Worm (Caenorhabditis elegans) whole organism, L2 larva: ENCODE measurements around the gene F42A9.8.

Experiments
- C34F6.9 ChIP-seq: fragments of 150-350 bp; optimal IDR thresholded peaks from 2 replicates; lab custom pipeline; 2014; ENCODE audit warnings: missing biosample characterization, missing genetic modification characterization
- F13H6.1 ChIP-seq: sonication (generic microtip); optimal IDR thresholded peaks from 2 replicates; lab custom pipeline; 2016; ENCODE audit warnings: missing genetic modification characterization, missing compliant biosample characterization
- R02D3.7 ChIP-seq: fragments of 150-350 bp; optimal IDR thresholded peaks from 2 replicates; lab custom pipeline; 2014; ENCODE audit warnings: missing biosample characterization, missing genetic modification characterization
- alr-1 ChIP-seq: fragments of 150-350 bp; optimal IDR thresholded peaks from 2 replicates; lab custom pipeline; 2014; ENCODE audit warnings: missing biosample characterization, missing genetic modification characterization
- ceh-16 ChIP-seq: fragments of 150-350 bp; optimal IDR thresholded peaks from 2 replicates; lab custom pipeline; 2014; ENCODE audit warnings: missing biosample characterization, missing genetic modification characterization
- crh-2 ChIP-seq: sonication (generic microtip); optimal IDR thresholded peaks from 2 replicates; lab custom pipeline; 2017; ENCODE audit warnings: missing biosample characterization, missing genetic modification characterization
- dmd-4 ChIP-seq: sonication (generic microtip); optimal IDR thresholded peaks from 2 replicates; lab custom pipeline; 2017; ENCODE audit warnings: missing biosample characterization, missing genetic modification characterization
- elt-1 ChIP-seq: fragments of 150-350 bp; optimal IDR thresholded peaks from 2 replicates; lab custom pipeline; 2014; ENCODE audit warnings: missing biosample characterization, missing genetic modification characterization
- fos-1 ChIP-seq: fragments of 150-350 bp; optimal IDR thresholded peaks from 2 replicates; lab custom pipeline; 2014; ENCODE audit warnings: missing biosample characterization, missing genetic modification characterization
- gmeb-1 ChIP-seq: fragments of 150-350 bp; optimal IDR thresholded peaks from 2 replicates; lab custom pipeline; 2014; ENCODE audit warnings: missing biosample characterization, missing genetic modification characterization
- lin-11 ChIP-seq: fragments of 150-350 bp; sonication (generic microtip); optimal IDR thresholded peaks from 2 replicates; lab custom pipeline; 2014; ENCODE audit warnings: missing biosample characterization, missing genetic modification characterization, inconsistent platforms, mixed read lengths
- lsy-2 ChIP-seq, 2 experiments: fragments of 150-350 bp in 1 of 2; sonication (generic microtip) in 1 of 2; optimal IDR thresholded peaks; 2 replicates each; lab custom pipeline; 2014 to 2017; ENCODE audit warnings: missing biosample characterization in 2 of 2, missing genetic modification characterization in 2 of 2
- mab-5 ChIP-seq: fragments of 150-350 bp; optimal IDR thresholded peaks from 2 replicates; lab custom pipeline; 2014; ENCODE audit warnings: missing biosample characterization, missing genetic modification characterization
- mdl-1 ChIP-seq, 2 experiments: fragments of 150-350 bp in 1 of 2; sonication (generic microtip) in 1 of 2; optimal IDR thresholded peaks; 2 replicates each; lab custom pipeline; 2017; ENCODE audit warnings: missing biosample characterization in 2 of 2, missing genetic modification characterization in 2 of 2
- nhr-10 ChIP-seq: sonication (generic microtip); optimal IDR thresholded peaks from 2 replicates; lab custom pipeline; 2017; ENCODE audit warnings: missing biosample characterization, missing genetic modification characterization
- nhr-12 ChIP-seq: fragments of 150-350 bp; optimal IDR thresholded peaks from 2 replicates; lab custom pipeline; 2014; ENCODE audit warnings: missing biosample characterization, missing genetic modification characterization
- nhr-129 ChIP-seq: fragments of 150-350 bp; optimal IDR thresholded peaks from 2 replicates; lab custom pipeline; 2014; ENCODE audit warnings: missing biosample characterization, missing genetic modification characterization
- nhr-25 ChIP-seq: fragments of 150-350 bp; sonication (generic microtip); optimal IDR thresholded peaks from 3 replicates; lab custom pipeline; 2014; ENCODE audit warnings: missing biosample characterization, missing genetic modification characterization
- nhr-6 ChIP-seq: fragments of 150-350 bp; optimal IDR thresholded peaks from 2 replicates; lab custom pipeline; 2014; ENCODE audit warnings: missing biosample characterization, missing genetic modification characterization
- sem-4 ChIP-seq: fragments of 150-350 bp; optimal IDR thresholded peaks from 2 replicates; lab custom pipeline; 2014; ENCODE audit warnings: missing biosample characterization, missing genetic modification reagents, missing genetic modification characterization
- skn-1 ChIP-seq: sonication (generic microtip); optimal IDR thresholded peaks from 2 replicates; lab custom pipeline; 2017; ENCODE audit warnings: missing biosample characterization, missing genetic modification characterization
- sma-9 ChIP-seq, 2 experiments: fragments of 150-350 bp in 1 of 2; sonication (generic microtip) in 1 of 2; optimal IDR thresholded peaks; 2 replicates each; lab custom pipeline; 2014 to 2016; ENCODE audit warnings: missing genetic modification characterization in 2 of 2, mild to moderate bottlenecking in 1 of 2, missing biosample characterization in 1 of 2, missing compliant biosample characterization in 1 of 2, missing genetic modification reagents in 1 of 2, moderate library complexity in 1 of 2
- snpc-4 ChIP-seq: fragments of 150-350 bp; optimal IDR thresholded peaks from 2 replicates; lab custom pipeline; 2014; ENCODE audit warnings: missing biosample characterization, missing genetic modification characterization
- unc-39 ChIP-seq: fragments of 150-350 bp; optimal IDR thresholded peaks from 2 replicates; lab custom pipeline; 2014; ENCODE audit warnings: missing biosample characterization, missing genetic modification characterization
- unc-55 ChIP-seq: fragments of 150-350 bp; sonication (generic microtip); optimal IDR thresholded peaks from 3 replicates; lab custom pipeline; 2014; ENCODE audit warnings: missing biosample characterization, missing genetic modification reagents, missing genetic modification characterization
- unc-62 ChIP-seq: fragments of 150-350 bp; optimal IDR thresholded peaks from 2 replicates; lab custom pipeline; 2014; ENCODE audit warnings: missing biosample characterization, missing genetic modification reagents, missing genetic modification characterization
- ztf-1 ChIP-seq: fragments of 200-800 bp; sonication (Bioruptor generic); conservative IDR thresholded peaks from 2 replicates; pipeline ENCODE4 v1.3.6; 2022; ENCODE audit warnings: missing genetic modification characterization, missing compliant biosample characterization
- ztf-11 ChIP-seq: sonication (generic microtip); optimal IDR thresholded peaks from 2 replicates; lab custom pipeline; 2017; ENCODE audit warnings: missing biosample characterization, missing genetic modification characterization

F42A9.8 gene

ce11 chrIV:8617047-8617446 is 1.5 kb downstream of the F42A9.8 start, which contains the start of the genes F42A9.7 and F42A9.3:
TSS of gene F42A9.7 (minus strand) at chrIV:8617147.
TSS of gene F42A9.3 (plus strand) at chrIV:8617260.
- TF ChIP-seq unc-55 (GFP tag; lab: Kevin White, UChicago) (no peak), F13H6.1 (tag; lab: Kevin White, UChicago) (no peak), nhr-129 (tag; lab: Kevin White, UChicago) (no peak), crh-2 (tag; lab: Kevin White, UChicago) (no peak), elt-1 (tag; lab: Kevin White, UChicago) (no peak), nhr-6 (tag; lab: Kevin White, UChicago) (no peak)

ce11 chrIV:8615314-8615713 is 3.3 kb downstream of the F42A9.8 start:
- TF ChIP-seq ztf-11: no peak

- TF ChIP-seq mdl-1 (tag; optimal IDR thresholded peaks at IDR 0.05; lab: Kevin White, UChicago) (no peak), F13H6.1 (tag; lab: Kevin White, UChicago) (no peak), fos-1 (tag; lab: Kevin White, UChicago) (peak; percentile 40), unc-55 (GFP tag; lab: Kevin White, UChicago) (no peak), snpc-4 (tag; lab: Kevin White, UChicago) (no peak), nhr-25 (tag; lab: Kevin White, UChicago) (no peak), ceh-16 (tag; lab: Kevin White, UChicago) (no peak)
These were observed 3.9 kb downstream of the F42A9.8 start, which contains the start of gene cyp-33E3 for ce11 chrIV:8614680-8615079. TSS of gene cyp-33E3 (plus strand) at chrIV:8614995.

- TF ChIP-seq sma-9 (GFP tag; optimal IDR thresholded peaks at IDR 0.05; lab: Kevin White, UChicago) (peak; percentile 12), sma-9 (tag; optimal IDR thresholded peaks at IDR 0.05; lab: Kevin White, UChicago) (no peak), gmeb-1 (tag; lab: Kevin White, UChicago) (peak; percentile 21), crh-2 (tag; lab: Kevin White, UChicago) (peak; percentile 35), nhr-12 (no peak), sem-4 (tag; lab: Kevin White, UChicago) (no peak), unc-39 (tag; lab: Kevin White, UChicago) (no peak), C34F6.9 (tag; lab: Kevin White, UChicago) (no peak), fos-1 (tag; lab: Kevin White, UChicago) (peak; percentile 93)
These were observed 6.6 kb downstream of the F42A9.8 start, which contains the start of the genes F42A9.17 and cyp-33E2 for ce11 chrIV:8611886-8612542. TSS of gene F42A9.17 (minus strand) at chrIV:8611936. TSS of gene cyp-33E2 (plus strand) at chrIV:8612334.

- no peak for TF ChIP-seq nhr-10 (tag; lab: Kevin White, UChicago)
- TF ChIP-seq, all 48 proteins: peak for 0
These were observed 9.7 kb downstream of the F42A9.8 start, which contains the start of gene F42A9.6 for ce11 chrIV:8608934-8609333. TSS of gene F42A9.6 (plus strand) at chrIV:8609234.

- TF ChIP-seq dmd-4: no peak
- peak; percentile 68 for TF ChIP-seq unc-55 (GFP tag; lab: Kevin White, UChicago)
- TF ChIP-seq R02D3.7 (tag; lab: Kevin White, UChicago): no peak
- TF ChIP-seq mab-5 (tag; lab: Kevin White, UChicago): peak; percentile 17
- TF ChIP-seq, all 48 proteins: peak for 2
These were observed 10.4 kb downstream of the F42A9.8 start for ce11 chrIV:8608204-8608603.

- TF ChIP-seq F13H6.1 (tag; lab: Kevin White, UChicago) (peak; percentile 33), C34F6.9 (tag; lab: Kevin White, UChicago) (peak; percentile 66), alr-1 (tag; lab: Kevin White, UChicago) (no peak), ztf-1 (no peak), lin-11 (no peak), nhr-129 (tag; lab: Kevin White, UChicago) (peak; percentile 48), nhr-6 (tag; lab: Kevin White, UChicago) (peak; percentile 13), unc-62 (no peak), skn-1 (no peak), lsy-2 (tag; optimal IDR thresholded peaks at IDR 0.05; lab: Kevin White, UChicago) (peak in 1 of 2 experiments; percentile 49), sma-9 (GFP tag; optimal IDR thresholded peaks at IDR 0.05; lab: Kevin White, UChicago) (peak; percentile 67), sma-9 (tag; optimal IDR thresholded peaks at IDR 0.05; lab: Kevin White, UChicago) (no peak)
These were observed 13.4 kb downstream of the F42A9.8 start for ce11 chrIV:8605217-8605616.
